Fruit fly (Drosophila melanogaster): Measurements from ENCODE around the gene ND-75.

Gene ND-75

dm6 chrX:8215094-8215854, 36.2 kb downstream of the ND-75 start (continued):
- no peak for TF ChIP-seq CG13287 (GFP tag; IDR thresholded peaks at IDR 0.05; ENCODE audit: partially characterized antibody)
- TF ChIP-seq CG2120 (GFP tag; optimal IDR thresholded peaks at IDR 0.05), result no peak
- peak; percentile 56 for TF ChIP-seq zen (tag; optimal IDR thresholded peaks at IDR 0.05)
- TF ChIP-seq Aef1 (GFP tag; IDR thresholded peaks at IDR 0.05), result no peak
- no peak for TF ChIP-seq ci (GFP tag; IDR thresholded peaks at IDR 0.05)
- TF ChIP-seq lola (GFP tag; optimal IDR thresholded peaks at IDR 0.05), result peak in 1 of 3 experiments; percentile 24
- peak; percentile 43 for TF ChIP-seq yki (optimal IDR thresholded peaks at IDR 0.05)
- no peak for TF ChIP-seq org-1 (GFP tag; optimal IDR thresholded peaks at IDR 0.05)

dm6 chrX:8214017-8214416, 37.5 kb downstream of the ND-75 start:
- TF ChIP-seq fru (optimal IDR thresholded peaks at IDR 0.05) (no peak), CG4360 (GFP tag; IDR thresholded peaks at IDR 0.05) (peak; percentile 58), TFAM (GFP tag; optimal IDR thresholded peaks at IDR 0.05) (no peak), zen (tag; optimal IDR thresholded peaks at IDR 0.05) (peak; percentile 18), CG16815 (GFP tag; optimal IDR thresholded peaks at IDR 0.05) (no peak), CG3281 (GFP tag; optimal IDR thresholded peaks at IDR 0.05) (no peak), nom (GFP tag; optimal IDR thresholded peaks at IDR 0.05) (peak; percentile 69), Trl (optimal IDR thresholded peaks at IDR 0.05) (peak; percentile 83 to 84), Trl (GFP tag; optimal IDR thresholded peaks at IDR 0.05) (no peak), Bteb2 (GFP tag; optimal IDR thresholded peaks at IDR 0.05) (no peak), phol (tag; optimal IDR thresholded peaks at IDR 0.05) (no peak), CG9727 (GFP tag; optimal IDR thresholded peaks at IDR 0.05) (no peak), CG4424 (GFP tag; optimal IDR thresholded peaks at IDR 0.05) (no peak), Vsx1 (GFP tag; optimal IDR thresholded peaks at IDR 0.05) (peak; percentile 17), CG3163 (GFP tag; optimal IDR thresholded peaks at IDR 0.05) (peak; percentile 37), cg (GFP tag; optimal IDR thresholded peaks at IDR 0.05) (peak; percentile 87), CG31441 (GFP tag; IDR thresholded peaks at IDR 0.05) (no peak), lbe (GFP tag; optimal IDR thresholded peaks at IDR 0.05) (no peak), CG16863 (GFP tag; optimal IDR thresholded peaks at IDR 0.05) (no peak), chinmo (GFP tag; IDR thresholded peaks at IDR 0.05; ENCODE audit: partially characterized antibody) (0 out of 4 replicates have a peak, but pooled peaks have one; percentile 38), CG13287 (GFP tag; IDR thresholded peaks at IDR 0.05; ENCODE audit: partially characterized antibody) (no peak), yki (optimal IDR thresholded peaks at IDR 0.05) (peak; percentile 55), CG17359 (tag; optimal IDR thresholded peaks at IDR 0.05) (no peak), grn (GFP tag; optimal IDR thresholded peaks at IDR 0.05) (peak; percentile 48), Side (GFP tag; optimal IDR thresholded peaks at IDR 0.05) (no peak), CG16779 (GFP tag; IDR thresholded peaks at IDR 0.05) (no peak), CG8478 (optimal IDR thresholded peaks at IDR 0.05) (peak; percentile 66), ATbp (GFP tag; optimal IDR thresholded peaks at IDR 0.05) (no peak), Ada2b (GFP tag; IDR thresholded peaks at IDR 0.05) (no peak), CG1832 (GFP tag; optimal IDR thresholded peaks at IDR 0.05) (peak; percentile 45), CG6689 (GFP tag; IDR thresholded peaks at IDR 0.05) (no peak), pros (GFP tag; optimal IDR thresholded peaks at IDR 0.05) (peak; percentile 18), crol (GFP tag; IDR thresholded peaks at IDR 0.05) (peak; percentile 75), Scr (GFP tag; IDR thresholded peaks at IDR 0.05; ENCODE audit: partially characterized antibody) (no peak), ssp (GFP tag; IDR thresholded peaks at IDR 0.05) (no peak), CG10565 (GFP tag; optimal IDR thresholded peaks at IDR 0.05) (no peak), D (optimal IDR thresholded peaks at IDR 0.05) (peak; percentile 65), D (GFP tag; optimal IDR thresholded peaks at IDR 0.05) (no peak), CG5180 (GFP tag; optimal IDR thresholded peaks at IDR 0.05) (no peak)
